Worm (Caenorhabditis elegans): Measurements from ENCODE around the gene ZK1290.11.

Gene ZK1290.11

DNA sequence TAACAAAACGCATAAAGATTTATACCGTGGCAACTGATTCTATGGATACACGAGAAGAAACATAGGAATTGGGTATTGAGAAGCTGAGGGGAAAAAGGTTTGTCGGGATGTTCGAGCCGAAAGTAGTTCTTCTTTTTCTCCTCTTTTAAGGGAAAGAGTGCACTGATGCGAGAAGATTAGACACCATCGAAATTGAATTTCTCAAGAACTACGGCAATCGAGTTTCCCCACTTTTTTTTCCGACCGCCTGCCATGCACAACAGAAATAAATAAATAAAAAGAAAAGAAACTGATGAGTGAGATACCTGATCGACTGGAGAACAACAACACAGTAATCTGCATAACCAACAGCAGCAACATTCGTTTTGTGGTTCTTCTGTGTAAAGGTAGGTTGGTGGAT lies 32.9 kb upstream of the ZK1290.11 start:
- TF ChIP-seq lim-7 (GFP tag; IDR thresholded peaks at IDR 0.05) (no peak), ces-1 (GFP tag; optimal IDR thresholded peaks at IDR 0.05) (peak; percentile 67), fkh-10 (GFP tag; optimal IDR thresholded peaks at IDR 0.05) (peak; percentile 61)

- TF ChIP-seq spr-1 (tag; optimal IDR thresholded peaks at IDR 0.05) (no peak), lin-39 (tag; optimal IDR thresholded peaks at IDR 0.05) (no peak), zag-1 (tag; optimal IDR thresholded peaks at IDR 0.05) (no peak), daf-8 (GFP tag; IDR thresholded peaks at IDR 0.05) (no peak), ceh-32 (tag; optimal IDR thresholded peaks at IDR 0.05; ENCODE audit: poor library complexity) (no peak), saeg-2 (GFP tag; IDR thresholded peaks at IDR 0.05) (no peak), lsy-2 (tag; optimal IDR thresholded peaks at IDR 0.05) (peak in 1 of 2 experiments; percentile 27), ctbp-1 (GFP tag; IDR thresholded peaks at IDR 0.05) (peak; percentile 72; the same call in 1 of the 2 replicates), arid-1 (GFP tag; conservative IDR thresholded peaks at IDR 0.05) (no peak), lin-38 (GFP tag; IDR thresholded peaks at IDR 0.05) (no peak), F44E2.7 (GFP tag; IDR thresholded peaks at IDR 0.05) (no peak), tag-97 (GFP tag; IDR thresholded peaks at IDR 0.05) (no peak), madf-9 (GFP tag; conservative IDR thresholded peaks at IDR 0.05) (no peak), daf-12 (tag; optimal IDR thresholded peaks at IDR 0.05) (no peak), dpl-1 (GFP tag; optimal IDR thresholded peaks at IDR 0.05) (no peak), egl-27 (tag; optimal IDR thresholded peaks at IDR 0.05) (no peak), fkh-10 (GFP tag; optimal IDR thresholded peaks at IDR 0.05) (peak; percentile 87), nhr-102 (tag; optimal IDR thresholded peaks at IDR 0.05) (no peak), T26A8.4 (GFP tag; IDR thresholded peaks at IDR 0.05) (no peak), ceh-44 (GFP tag; IDR thresholded peaks at IDR 0.05) (no peak), mdt-29 (GFP tag; IDR thresholded peaks at IDR 0.05) (no peak), hlh-30 (tag; optimal IDR thresholded peaks at IDR 0.05; ENCODE audit: insufficient read depth) (no peak), jun-1 (tag; optimal IDR thresholded peaks at IDR 0.05) (no peak), ceh-82 (tag; optimal IDR thresholded peaks at IDR 0.05) (no peak), ZK546.5 (tag; optimal IDR thresholded peaks at IDR 0.05) (no peak), dmd-8 (GFP tag; IDR thresholded peaks at IDR 0.05) (no peak), ceh-62 (tag; optimal IDR thresholded peaks at IDR 0.05) (no peak), ZK337.2 (GFP tag; IDR thresholded peaks at IDR 0.05) (no peak), nhr-10 (tag; optimal IDR thresholded peaks at IDR 0.05) (no peak), nhr-111 (GFP tag; optimal IDR thresholded peaks at IDR 0.05) (no peak), ceh-20 (GFP tag; IDR thresholded peaks at IDR 0.05) (0 out of 2 replicates have a peak, but pooled peaks have one; percentile 37), F37D6.2 (tag; optimal IDR thresholded peaks at IDR 0.05) (peak; percentile 80), snpc-4 (tag; optimal IDR thresholded peaks at IDR 0.05) (no peak), snpc-1.2 (GFP tag; IDR thresholded peaks at IDR 0.05) (no peak), fos-1 (tag; optimal IDR thresholded peaks at IDR 0.05) (no peak), nhr-77 (tag; optimal IDR thresholded peaks at IDR 0.05) (no peak), spr-3 (GFP tag; optimal IDR thresholded peaks at IDR 0.05) (no peak), hlh-11 (tag; optimal IDR thresholded peaks at IDR 0.05) (no peak), lin-29 (GFP tag; IDR thresholded peaks at IDR 0.05) (no peak), pqm-1 (tag; optimal IDR thresholded peaks at IDR 0.05) (no peak), R02D3.7 (tag; optimal IDR thresholded peaks at IDR 0.05) (no peak), Y75B8A.6 (GFP tag; IDR thresholded peaks at IDR 0.05) (no peak), skn-1 (tag; optimal IDR thresholded peaks at IDR 0.05) (no peak), attf-4 (tag; optimal IDR thresholded peaks at IDR 0.05) (no peak), nhr-28 (tag; optimal IDR thresholded peaks at IDR 0.05) (no peak), Y5F2A.4 (GFP tag; optimal IDR thresholded peaks at IDR 0.05) (no peak), mep-1 (tag; optimal IDR thresholded peaks at IDR 0.05) (peak; percentile 25), lim-7 (GFP tag; IDR thresholded peaks at IDR 0.05) (no peak), lin-15B (tag; optimal IDR thresholded peaks at IDR 0.05) (no peak), sdz-12 (GFP tag; optimal IDR thresholded peaks at IDR 0.05) (no peak)
These were observed 31.8 kb upstream of the ZK1290.11 start for ce11 chrII:7593227-7593626.
